Worm (Caenorhabditis elegans) whole organism, L2 larva: ENCODE data around the gene ttb-1.

Source experiments
- C34F6.9 ChIP-seq: fragments of 150-350 bp; optimal IDR thresholded peaks from 2 replicates; lab custom pipeline; 2014; ENCODE audit warnings: missing biosample characterization, missing genetic modification characterization
- F13H6.1 ChIP-seq: sonication (generic microtip); optimal IDR thresholded peaks from 2 replicates; lab custom pipeline; 2016; ENCODE audit warnings: missing genetic modification characterization, missing compliant biosample characterization
- R02D3.7 ChIP-seq: fragments of 150-350 bp; optimal IDR thresholded peaks from 2 replicates; lab custom pipeline; 2014; ENCODE audit warnings: missing biosample characterization, missing genetic modification characterization
- Y55F3AM.14 ChIP-seq: fragments of 200-800 bp; sonication (Bioruptor generic); optimal IDR thresholded peaks from 2 replicates; lab custom pipeline; 2018; ENCODE audit warnings: mild to moderate bottlenecking, missing genetic modification characterization, missing compliant biosample characterization
- ZK546.5 ChIP-seq: sonication (generic microtip); optimal IDR thresholded peaks from 2 replicates; lab custom pipeline; 2017; ENCODE audit warnings: missing biosample characterization, missing genetic modification characterization
- alr-1 ChIP-seq: fragments of 150-350 bp; optimal IDR thresholded peaks from 2 replicates; lab custom pipeline; 2014; ENCODE audit warnings: missing biosample characterization, missing genetic modification characterization
- aly-2 ChIP-seq: fragments of 150-350 bp; optimal IDR thresholded peaks from 2 replicates; lab custom pipeline; 2014; ENCODE audit warnings: missing biosample characterization, missing genetic modification characterization
- ama-1 ChIP-seq: fragments of 150-350 bp; optimal IDR thresholded peaks from 2 replicates; lab custom pipeline; 2018; ENCODE audit warnings: inconsistent platforms
- blmp-1 ChIP-seq: sonication (generic microtip); optimal IDR thresholded peaks from 2 replicates; lab custom pipeline; 2017; ENCODE audit warnings: missing genetic modification characterization, mild to moderate bottlenecking, missing compliant biosample characterization, antibody characterized with exemption, moderate library complexity; ENCODE audit not compliant: insufficient read depth
- ceh-16 ChIP-seq: fragments of 150-350 bp; optimal IDR thresholded peaks from 2 replicates; lab custom pipeline; 2014; ENCODE audit warnings: missing biosample characterization, missing genetic modification characterization
- ceh-82 ChIP-seq: fragments of 150-350 bp; optimal IDR thresholded peaks from 2 replicates; lab custom pipeline; 2014; ENCODE audit warnings: missing biosample characterization, missing genetic modification characterization
- crh-2 ChIP-seq: sonication (generic microtip); optimal IDR thresholded peaks from 2 replicates; lab custom pipeline; 2017; ENCODE audit warnings: missing biosample characterization, missing genetic modification characterization
- egl-27 ChIP-seq: sonication (generic microtip); optimal IDR thresholded peaks from 3 replicates; lab custom pipeline; 2017; ENCODE audit warnings: missing biosample characterization, missing genetic modification reagents, missing genetic modification characterization
- elt-3 ChIP-seq: sonication (generic microtip); optimal IDR thresholded peaks from 2 replicates; lab custom pipeline; 2017; ENCODE audit warnings: missing biosample characterization, missing genetic modification characterization
- fos-1 ChIP-seq: fragments of 150-350 bp; optimal IDR thresholded peaks from 2 replicates; lab custom pipeline; 2014; ENCODE audit warnings: missing biosample characterization, missing genetic modification characterization
- gmeb-1 ChIP-seq: fragments of 150-350 bp; optimal IDR thresholded peaks from 2 replicates; lab custom pipeline; 2014; ENCODE audit warnings: missing biosample characterization, missing genetic modification characterization
- lin-11 ChIP-seq: fragments of 150-350 bp; sonication (generic microtip); optimal IDR thresholded peaks from 2 replicates; lab custom pipeline; 2014; ENCODE audit warnings: missing biosample characterization, missing genetic modification characterization, inconsistent platforms, mixed read lengths
- lin-39 ChIP-seq: fragments of 150-350 bp; optimal IDR thresholded peaks from 2 replicates; lab custom pipeline; 2014; ENCODE audit warnings: missing biosample characterization, missing genetic modification reagents, missing genetic modification characterization
- lsy-2 ChIP-seq, 2 experiments: fragments of 150-350 bp in 1 of 2; sonication (generic microtip) in 1 of 2; optimal IDR thresholded peaks; 2 replicates each; lab custom pipeline; 2014 to 2017; ENCODE audit warnings: missing biosample characterization in 2 of 2, missing genetic modification characterization in 2 of 2
- mab-5 ChIP-seq: fragments of 150-350 bp; optimal IDR thresholded peaks from 2 replicates; lab custom pipeline; 2014; ENCODE audit warnings: missing biosample characterization, missing genetic modification characterization
- mbf-1 ChIP-seq: sonication (generic microtip); optimal IDR thresholded peaks from 2 replicates; lab custom pipeline; 2017; ENCODE audit warnings: missing biosample characterization, missing genetic modification characterization
- mdl-1 ChIP-seq, 2 experiments: fragments of 150-350 bp in 1 of 2; sonication (generic microtip) in 1 of 2; optimal IDR thresholded peaks; 2 replicates each; lab custom pipeline; 2017; ENCODE audit warnings: missing biosample characterization in 2 of 2, missing genetic modification characterization in 2 of 2
- nhr-10 ChIP-seq: sonication (generic microtip); optimal IDR thresholded peaks from 2 replicates; lab custom pipeline; 2017; ENCODE audit warnings: missing biosample characterization, missing genetic modification characterization
- nhr-129 ChIP-seq: fragments of 150-350 bp; optimal IDR thresholded peaks from 2 replicates; lab custom pipeline; 2014; ENCODE audit warnings: missing biosample characterization, missing genetic modification characterization
- nhr-21 ChIP-seq: fragments of 150-350 bp; optimal IDR thresholded peaks from 2 replicates; lab custom pipeline; 2014; ENCODE audit warnings: missing biosample characterization, missing genetic modification characterization
- nhr-23 ChIP-seq: fragments of 150-350 bp; optimal IDR thresholded peaks from 2 replicates; lab custom pipeline; 2014; ENCODE audit warnings: missing biosample characterization, missing genetic modification reagents, missing genetic modification characterization
- nhr-25 ChIP-seq: fragments of 150-350 bp; sonication (generic microtip); optimal IDR thresholded peaks from 3 replicates; lab custom pipeline; 2014; ENCODE audit warnings: missing biosample characterization, missing genetic modification characterization
- nhr-6 ChIP-seq: fragments of 150-350 bp; optimal IDR thresholded peaks from 2 replicates; lab custom pipeline; 2014; ENCODE audit warnings: missing biosample characterization, missing genetic modification characterization
- nhr-77 ChIP-seq: fragments of 150-350 bp; optimal IDR thresholded peaks from 2 replicates; lab custom pipeline; 2014; ENCODE audit warnings: missing biosample characterization, missing genetic modification characterization
- peb-1 ChIP-seq: fragments of 150-350 bp; optimal IDR thresholded peaks from 2 replicates; lab custom pipeline; 2014; ENCODE audit warnings: missing biosample characterization, missing genetic modification characterization
- sem-4 ChIP-seq: fragments of 150-350 bp; optimal IDR thresholded peaks from 2 replicates; lab custom pipeline; 2014; ENCODE audit warnings: missing biosample characterization, missing genetic modification reagents, missing genetic modification characterization
- skn-1 ChIP-seq: sonication (generic microtip); optimal IDR thresholded peaks from 2 replicates; lab custom pipeline; 2017; ENCODE audit warnings: missing biosample characterization, missing genetic modification characterization
- sma-9 ChIP-seq, 2 experiments: fragments of 150-350 bp in 1 of 2; sonication (generic microtip) in 1 of 2; optimal IDR thresholded peaks; 2 replicates each; lab custom pipeline; 2014 to 2016; ENCODE audit warnings: missing genetic modification characterization in 2 of 2, mild to moderate bottlenecking in 1 of 2, missing biosample characterization in 1 of 2, missing compliant biosample characterization in 1 of 2, missing genetic modification reagents in 1 of 2, moderate library complexity in 1 of 2
- unc-39 ChIP-seq: fragments of 150-350 bp; optimal IDR thresholded peaks from 2 replicates; lab custom pipeline; 2014; ENCODE audit warnings: missing biosample characterization, missing genetic modification characterization
- unc-55 ChIP-seq: fragments of 150-350 bp; sonication (generic microtip); optimal IDR thresholded peaks from 3 replicates; lab custom pipeline; 2014; ENCODE audit warnings: missing biosample characterization, missing genetic modification reagents, missing genetic modification characterization
- zag-1 ChIP-seq: fragments of 150-350 bp; optimal IDR thresholded peaks from 2 replicates; lab custom pipeline; 2014; ENCODE audit warnings: missing biosample characterization, missing genetic modification characterization
- ztf-1 ChIP-seq: fragments of 200-800 bp; sonication (Bioruptor generic); conservative IDR thresholded peaks from 2 replicates; pipeline ENCODE4 v1.3.6; 2022; ENCODE audit warnings: missing genetic modification characterization, missing compliant biosample characterization
- ztf-11 ChIP-seq: sonication (generic microtip); optimal IDR thresholded peaks from 2 replicates; lab custom pipeline; 2017; ENCODE audit warnings: missing biosample characterization, missing genetic modification characterization
- ztf-4 ChIP-seq: fragments of 150-350 bp; optimal IDR thresholded peaks from 2 replicates; lab custom pipeline; 2014; ENCODE audit warnings: missing biosample characterization, missing genetic modification characterization

Gene ttb-1

ce11 chrV:152156-152555 lies 4.5 kb upstream of the ttb-1 start:
- no peak for TF ChIP-seq nhr-77 (tag; lab: Kevin White, UChicago)
- TF ChIP-seq ceh-16 (tag; lab: Kevin White, UChicago) = no peak
- no peak for TF ChIP-seq alr-1 (tag; lab: Kevin White, UChicago)
- TF ChIP-seq, all 48 proteins: peak for 0

ce11 chrV:153867-154266 lies 2.8 kb upstream of the ttb-1 start:
- TF ChIP-seq nhr-23 (tag; lab: Kevin White, UChicago) (no peak), mbf-1 (tag; lab: Kevin White, UChicago) (no peak), blmp-1 (tag; lab: Kevin White, UChicago) (no peak)

ce11 chrV:155215-155614 lies 1.4 kb upstream of the ttb-1 start:
- TF ChIP-seq fos-1 (tag; lab: Kevin White, UChicago) (peak; percentile 73), elt-3 (tag; lab: Kevin White, UChicago) (no peak), mdl-1 (tag; optimal IDR thresholded peaks at IDR 0.05; lab: Kevin White, UChicago) (peak; percentile 82 to 91), blmp-1 (tag; lab: Kevin White, UChicago) (peak; percentile 19), F13H6.1 (tag; lab: Kevin White, UChicago) (peak; percentile 61), sma-9 (GFP tag; optimal IDR thresholded peaks at IDR 0.05; lab: Kevin White, UChicago) (peak; percentile 84), sma-9 (tag; optimal IDR thresholded peaks at IDR 0.05; lab: Kevin White, UChicago) (no peak), ztf-4 (no peak), lin-11 (tag; lab: Kevin White, UChicago) (no peak), nhr-129 (peak; percentile 23), crh-2 (tag; lab: Kevin White, UChicago) (peak; percentile 44), ceh-16 (tag; lab: Kevin White, UChicago) (no peak), ama-1 (lab: Kevin White, UChicago) (no peak), lsy-2 (tag; optimal IDR thresholded peaks at IDR 0.05; lab: Kevin White, UChicago) (no peak), nhr-21 (tag; lab: Kevin White, UChicago) (peak; percentile 49), unc-39 (tag; lab: Kevin White, UChicago) (no peak), nhr-23 (tag; lab: Kevin White, UChicago) (no peak), nhr-10 (tag; lab: Kevin White, UChicago) (no peak), unc-55 (no peak), gmeb-1 (tag; lab: Kevin White, UChicago) (peak; percentile 44), ceh-82 (no peak), zag-1 (no peak), nhr-25 (tag; lab: Kevin White, UChicago) (peak; percentile 25), Y55F3AM.14 (GFP tag; lab: Kevin White, UChicago) (no peak)

ce11 chrV:166687-167086 lies 10.1 kb downstream of the ttb-1 start, which contains the start of gene Y108G3AL.2:
Gene Y108G3AL.2, plus strand, starts transcription at chrV:166987.
- no peak for TF ChIP-seq Y55F3AM.14 (GFP tag; lab: Kevin White, UChicago)
- TF ChIP-seq skn-1 (tag; lab: Kevin White, UChicago) = no peak
- TF ChIP-seq mbf-1 (tag; lab: Kevin White, UChicago) = no peak
- no peak for TF ChIP-seq ceh-16 (tag; lab: Kevin White, UChicago)
- TF ChIP-seq egl-27 (tag; lab: Kevin White, UChicago) = no peak
- TF ChIP-seq blmp-1 (tag; lab: Kevin White, UChicago) = no peak

ce11 chrV:172110-172509 lies 15.5 kb downstream of the ttb-1 start, which contains the start of gene cfap-36:
Gene cfap-36, minus strand, starts transcription at chrV:172210.
- TF ChIP-seq nhr-129 (no peak), nhr-25 (tag; lab: Kevin White, UChicago) (no peak), fos-1 (tag; lab: Kevin White, UChicago) (no peak), nhr-6 (no peak), peb-1 (tag; lab: Kevin White, UChicago) (no peak), R02D3.7 (tag; lab: Kevin White, UChicago) (no peak)

ce11 chrV:173437-173836 lies 16.8 kb downstream of the ttb-1 start:
- no peak for TF ChIP-seq unc-55
- TF ChIP-seq egl-27 (tag; lab: Kevin White, UChicago) = no peak
- no peak for TF ChIP-seq aly-2 (tag; lab: Kevin White, UChicago)
- no peak for TF ChIP-seq nhr-10 (tag; lab: Kevin White, UChicago)
- TF ChIP-seq ztf-4 = no peak
- TF ChIP-seq ZK546.5 (tag; lab: Kevin White, UChicago) = no peak
- no peak for TF ChIP-seq ztf-1 (GFP tag; lab: Robert Waterston, UW)
- TF ChIP-seq mab-5 (tag; lab: Kevin White, UChicago) = no peak
- TF ChIP-seq gmeb-1 (tag; lab: Kevin White, UChicago) = no peak
- TF ChIP-seq C34F6.9 = no peak
- no peak for TF ChIP-seq lin-11 (tag; lab: Kevin White, UChicago)
- no peak for TF ChIP-seq ztf-11 (tag; lab: Kevin White, UChicago)
- no peak for TF ChIP-seq ceh-16 (tag; lab: Kevin White, UChicago)
- no peak for TF ChIP-seq sem-4 (tag; lab: Kevin White, UChicago)
- no peak for TF ChIP-seq lin-39 (tag; lab: Kevin White, UChicago)
- TF ChIP-seq blmp-1 (tag; lab: Kevin White, UChicago) = no peak
